Fruit fly (Drosophila melanogaster): Measurements from ENCODE around the gene CG12448.

CG12448 gene

dm6 chr2L:15912901-15913673, 28.2 kb upstream of the CG12448 start:
- TF ChIP-seq CG8478 (optimal IDR thresholded peaks at IDR 0.05) (no peak), CTCF (optimal IDR thresholded peaks at IDR 0.05) (no peak)

dm6 chr2L:15913674-15914037, 27.6 kb upstream of the CG12448 start:
- TF ChIP-seq CTCF (optimal IDR thresholded peaks at IDR 0.05) (no peak), CG8478 (optimal IDR thresholded peaks at IDR 0.05) (no peak)

- TF ChIP-seq CG8478 (optimal IDR thresholded peaks at IDR 0.05) (no peak), CTCF (optimal IDR thresholded peaks at IDR 0.05) (no peak)
Observed at dm6 chr2L:15916588-15916987, 24.7 kb upstream of the CG12448 start, which contains the start of gene CG13244. TSS of gene CG13244 (plus strand) at chr2L:15916888.

dm6 chr2L:15923095-15923494, 18.1 kb upstream of the CG12448 start, which contains the start of gene CG4793:
TSS of gene CG4793 (plus strand) at chr2L:15923395.
- TF ChIP-seq CTCF (optimal IDR thresholded peaks at IDR 0.05) (no peak), CG8478 (optimal IDR thresholded peaks at IDR 0.05) (no peak)

- TF ChIP-seq CTCF (optimal IDR thresholded peaks at IDR 0.05), result no peak
- no peak for TF ChIP-seq CG8478 (optimal IDR thresholded peaks at IDR 0.05)
Observed at dm6 chr2L:15936138-15936537, 5.1 kb upstream of the CG12448 start.

- TF ChIP-seq CG8478 (optimal IDR thresholded peaks at IDR 0.05) (no peak), CTCF (optimal IDR thresholded peaks at IDR 0.05) (peak; percentile 76 to 81)
Observed at dm6 chr2L:15949457-15949856, 8.2 kb downstream of the CG12448 start.

dm6 chr2L:15957558-15957957, 16.3 kb downstream of the CG12448 start, which contains the start of gene CG18063:
TSS of gene CG18063 (plus strand) at chr2L:15957858.
- TF ChIP-seq CTCF (optimal IDR thresholded peaks at IDR 0.05) (no peak), CG8478 (optimal IDR thresholded peaks at IDR 0.05) (no peak)

- TF ChIP-seq CTCF (optimal IDR thresholded peaks at IDR 0.05) (no peak), CG8478 (optimal IDR thresholded peaks at IDR 0.05) (no peak)
Observed at dm6 chr2L:15962335-15962734, 21.1 kb downstream of the CG12448 start, which contains the start of gene beat-Ib. TSS of gene beat-Ib (minus strand) at chr2L:15962435.

dm6 chr2L:15979186-15979585, 37.9 kb downstream of the CG12448 start, which contains the start of gene CG10839:
TSS of gene CG10839 (plus strand) at chr2L:15979486.
- TF ChIP-seq CG8478 (optimal IDR thresholded peaks at IDR 0.05) (no peak), CTCF (optimal IDR thresholded peaks at IDR 0.05) (no peak)
